Fruit fly (Drosophila melanogaster) whole organism, pupa: ENCODE results near the gene CG31468.
A peak's percentile ranks its signal among the peaks of the same experiment; 100 is the strongest.

Source experiments
- CG10348 ChIP-seq: fragments of 200-800 bp; sonication (Bioruptor generic); IDR thresholded peaks from 2 replicates; pipeline ENCODE4 v1.3.6; 2022; ENCODE audit warnings: missing biosample characterization, missing genetic modification characterization
- CG12605 ChIP-seq: fragments of 200-800 bp; sonication (Bioruptor generic); IDR thresholded peaks from 2 replicates; pipeline ENCODE4 v1.3.6; 2022; ENCODE audit warnings: missing biosample characterization, missing genetic modification characterization
- CG13204 ChIP-seq: fragments of 200-800 bp; sonication (Bioruptor generic); optimal IDR thresholded peaks from 2 replicates; lab custom pipeline; 2018; ENCODE audit warnings: missing biosample characterization, mild to moderate bottlenecking, missing genetic modification characterization, moderate library complexity
- CG14655 ChIP-seq: fragments of 200-800 bp; sonication (Bioruptor generic); optimal IDR thresholded peaks from 3 replicates; lab custom pipeline; 2017; ENCODE audit warnings: mild to moderate bottlenecking, missing biosample characterization, missing genetic modification reagents, missing genetic modification characterization
- CG15710 ChIP-seq: fragments of 200-800 bp; sonication (Bioruptor generic); optimal IDR thresholded peaks from 2 replicates; lab custom pipeline; 2018; ENCODE audit warnings: missing biosample characterization, mild to moderate bottlenecking, missing genetic modification characterization, moderate library complexity
- CG17806 ChIP-seq: fragments of 200-800 bp; sonication (Bioruptor generic); optimal IDR thresholded peaks from 2 replicates; lab custom pipeline; 2018; ENCODE audit warnings: missing biosample characterization, mild to moderate bottlenecking, missing genetic modification characterization, moderate library complexity
- CG32121 ChIP-seq: fragments of 200-800 bp; sonication (Bioruptor generic); IDR thresholded peaks from 2 replicates; pipeline ENCODE4 v1.3.6; 2022; ENCODE audit warnings: missing biosample characterization, missing genetic modification characterization
- CG34367 ChIP-seq: fragments of 200-800 bp; sonication (Bioruptor generic); optimal IDR thresholded peaks from 2 replicates; lab custom pipeline; 2018; ENCODE audit warnings: missing biosample characterization, mild to moderate bottlenecking, missing genetic modification characterization
- CG4496 ChIP-seq: fragments of 200-800 bp; sonication (Bioruptor generic); IDR thresholded peaks from 3 replicates; pipeline ENCODE4 v1.3.6; 2022; ENCODE audit warnings: missing biosample characterization, missing genetic modification characterization
- CG8159 ChIP-seq: fragments of 200-800 bp; sonication (Bioruptor generic); optimal IDR thresholded peaks from 3 replicates; lab custom pipeline; 2018; ENCODE audit warnings: missing biosample characterization, mild to moderate bottlenecking, missing genetic modification characterization, moderate library complexity
- CG8301 ChIP-seq: fragments of 200-800 bp; sonication (Bioruptor generic); optimal IDR thresholded peaks from 2 replicates; lab custom pipeline; 2018; ENCODE audit warnings: missing biosample characterization, mild to moderate bottlenecking, missing genetic modification characterization
- CG9948 ChIP-seq: fragments of 200-800 bp; sonication (Bioruptor generic); optimal IDR thresholded peaks from 2 replicates; lab custom pipeline; 2018; ENCODE audit warnings: missing biosample characterization, mild to moderate bottlenecking, missing genetic modification characterization, moderate library complexity
- D1 ChIP-seq: fragments of 200-800 bp; sonication (Bioruptor generic); optimal IDR thresholded peaks from 2 replicates; lab custom pipeline; 2018; ENCODE audit warnings: missing biosample characterization, mild to moderate bottlenecking, missing genetic modification characterization, moderate library complexity
- EcR ChIP-seq: fragments of 200-800 bp; sonication (Bioruptor generic); optimal IDR thresholded peaks from 3 replicates; lab custom pipeline; 2019; ENCODE audit warnings: missing biosample characterization, missing genetic modification characterization, mild to moderate bottlenecking, moderate library complexity, missing genetic modification reagents
- Ets98B ChIP-seq: fragments of 200-800 bp; sonication (Bioruptor generic); IDR thresholded peaks from 2 replicates; pipeline ENCODE4 v1.3.6; 2022; ENCODE audit warnings: missing biosample characterization, missing genetic modification characterization
- Pif1A ChIP-seq: fragments of 200-800 bp; sonication (Bioruptor generic); optimal IDR thresholded peaks from 3 replicates; lab custom pipeline; 2016; ENCODE audit warnings: missing biosample characterization, missing genetic modification characterization
- Pif1B ChIP-seq: fragments of 200-800 bp; sonication (Bioruptor generic); optimal IDR thresholded peaks from 3 replicates; lab custom pipeline; 2016; ENCODE audit warnings: missing biosample characterization, missing genetic modification characterization
- Snoo ChIP-seq: fragments of 200-800 bp; sonication (Bioruptor generic); optimal IDR thresholded peaks from 3 replicates; lab custom pipeline; 2017; ENCODE audit warnings: missing biosample characterization, mild to moderate bottlenecking, missing genetic modification characterization, inconsistent platforms
- fd96Ca ChIP-seq: fragments of 200-800 bp; sonication (Bioruptor generic); IDR thresholded peaks from 3 replicates; pipeline ENCODE4 v1.3.6; 2022; ENCODE audit warnings: missing biosample characterization, missing genetic modification characterization
- gl ChIP-seq: fragments of 200-800 bp; sonication (Bioruptor generic); optimal IDR thresholded peaks from 2 replicates; lab custom pipeline; 2018; ENCODE audit warnings: missing biosample characterization, mild to moderate bottlenecking, missing genetic modification characterization
- rn ChIP-seq: fragments of 200-800 bp; sonication (Bioruptor generic); IDR thresholded peaks from 2 replicates; pipeline ENCODE4 v1.3.6; 2022; ENCODE audit warnings: missing biosample characterization, missing genetic modification characterization

The CG31468 gene

DNA sequence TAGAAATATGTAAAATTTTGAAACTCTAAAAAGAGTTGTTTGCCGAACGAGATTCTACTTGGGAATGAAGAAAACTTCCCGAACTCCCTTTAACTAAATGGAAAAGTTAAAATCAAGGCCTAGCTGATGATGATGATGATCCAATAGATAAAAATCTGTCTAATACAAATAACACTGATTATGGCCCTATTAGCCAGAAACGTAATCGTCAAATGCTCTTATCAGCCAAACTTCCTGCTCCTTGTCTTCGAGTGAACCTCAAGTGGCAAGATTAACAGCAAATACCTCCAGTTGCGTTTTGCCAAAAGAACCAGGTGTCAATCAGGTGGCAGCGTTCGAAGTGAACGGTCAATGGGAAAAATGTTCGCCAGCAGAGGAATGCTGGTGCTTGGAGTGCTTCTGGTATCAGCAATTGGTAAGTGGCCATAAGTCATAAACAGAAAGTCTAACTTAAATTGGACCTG lies at the start of gene CG31468, which contains the start of gene Gba1a:
Gene CG31468, minus strand, starts transcription at position 51 of the 464 bp plus-strand sequence.
Gene Gba1a, plus strand, starts transcription at position 318 of the 464 bp plus-strand sequence.
- TF ChIP-seq CG34367 (tag; lab: Kevin White, UChicago) (no peak), Snoo (tag; lab: Kevin White, UChicago) (no peak), CG4496 (GFP tag; lab: Robert Waterston, UW) (no peak), Pif1A (no peak), rn (GFP tag; lab: Robert Waterston, UW) (no peak), fd96Ca (GFP tag; lab: Robert Waterston, UW) (no peak), gl (tag; lab: Kevin White, UChicago) (no peak), CG13204 (GFP tag; lab: Kevin White, UChicago) (no peak), CG9948 (tag; lab: Kevin White, UChicago) (no peak)

DNA sequence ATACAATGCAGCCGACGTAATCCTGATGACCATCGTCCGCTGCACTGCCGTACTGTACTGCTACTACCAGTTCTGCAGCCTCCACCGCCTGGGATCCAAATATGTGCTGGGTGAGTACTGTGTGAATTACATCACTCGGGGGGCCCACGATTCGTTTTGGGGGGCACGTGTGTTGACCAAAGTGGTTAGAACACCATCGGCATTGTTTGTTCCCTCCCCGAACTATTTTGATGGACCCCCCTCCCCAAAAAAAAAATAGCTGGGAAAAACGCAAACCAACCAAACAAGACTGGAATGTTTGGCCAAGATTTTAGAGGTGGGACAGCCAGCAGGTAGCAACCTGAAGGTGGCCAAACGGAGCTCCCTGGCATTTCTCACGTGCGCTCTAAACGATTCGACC lies 47.3 kb upstream of the CG31468 start:
- TF ChIP-seq fd96Ca (GFP tag; lab: Robert Waterston, UW) (no peak), CG8301 (tag; lab: Kevin White, UChicago) (no peak), CG8159 (tag; lab: Kevin White, UChicago) (no peak), CG34367 (tag; lab: Kevin White, UChicago) (no peak), Ets98B (GFP tag; lab: Robert Waterston, UW) (no peak), CG10348 (GFP tag; lab: Robert Waterston, UW) (no peak), CG15710 (no peak), CG32121 (GFP tag; lab: Robert Waterston, UW) (no peak)

DNA sequence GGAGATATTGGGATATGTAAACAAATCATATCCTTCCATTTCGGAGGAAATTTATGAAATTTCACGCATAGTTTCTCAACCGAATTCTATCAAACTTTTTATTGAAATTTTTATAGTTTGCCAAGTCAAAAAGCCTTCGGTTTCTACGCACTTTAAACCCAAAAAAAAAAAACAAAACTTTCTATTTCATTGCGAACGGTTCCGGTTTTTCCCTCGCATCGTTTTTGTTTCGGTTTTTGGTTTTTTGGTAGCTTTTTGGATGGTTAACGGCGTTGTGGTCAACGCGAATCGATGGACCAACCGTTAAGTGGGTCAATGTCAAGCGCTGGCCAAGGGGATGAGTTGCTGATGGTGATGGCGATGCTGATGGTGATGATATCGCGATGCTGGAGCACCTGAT lies 40.8 kb upstream of the CG31468 start:
- TF ChIP-seq CG9948 (tag; lab: Kevin White, UChicago), result no peak
- TF ChIP-seq CG32121 (GFP tag; lab: Robert Waterston, UW), result no peak
- no peak for TF ChIP-seq EcR (GFP tag; lab: Kevin White, UChicago)
- TF ChIP-seq CG14655 (GFP tag; lab: Kevin White, UChicago), result no peak
- no peak for TF ChIP-seq rn (GFP tag; lab: Robert Waterston, UW)
- no peak for TF ChIP-seq CG4496 (GFP tag; lab: Robert Waterston, UW)
- TF ChIP-seq fd96Ca (GFP tag; lab: Robert Waterston, UW), result no peak
- TF ChIP-seq CG17806, result no peak
- TF ChIP-seq Pif1B, result no peak
- no peak for TF ChIP-seq D1 (tag; lab: Kevin White, UChicago)
- no peak for TF ChIP-seq CG12605

DNA sequence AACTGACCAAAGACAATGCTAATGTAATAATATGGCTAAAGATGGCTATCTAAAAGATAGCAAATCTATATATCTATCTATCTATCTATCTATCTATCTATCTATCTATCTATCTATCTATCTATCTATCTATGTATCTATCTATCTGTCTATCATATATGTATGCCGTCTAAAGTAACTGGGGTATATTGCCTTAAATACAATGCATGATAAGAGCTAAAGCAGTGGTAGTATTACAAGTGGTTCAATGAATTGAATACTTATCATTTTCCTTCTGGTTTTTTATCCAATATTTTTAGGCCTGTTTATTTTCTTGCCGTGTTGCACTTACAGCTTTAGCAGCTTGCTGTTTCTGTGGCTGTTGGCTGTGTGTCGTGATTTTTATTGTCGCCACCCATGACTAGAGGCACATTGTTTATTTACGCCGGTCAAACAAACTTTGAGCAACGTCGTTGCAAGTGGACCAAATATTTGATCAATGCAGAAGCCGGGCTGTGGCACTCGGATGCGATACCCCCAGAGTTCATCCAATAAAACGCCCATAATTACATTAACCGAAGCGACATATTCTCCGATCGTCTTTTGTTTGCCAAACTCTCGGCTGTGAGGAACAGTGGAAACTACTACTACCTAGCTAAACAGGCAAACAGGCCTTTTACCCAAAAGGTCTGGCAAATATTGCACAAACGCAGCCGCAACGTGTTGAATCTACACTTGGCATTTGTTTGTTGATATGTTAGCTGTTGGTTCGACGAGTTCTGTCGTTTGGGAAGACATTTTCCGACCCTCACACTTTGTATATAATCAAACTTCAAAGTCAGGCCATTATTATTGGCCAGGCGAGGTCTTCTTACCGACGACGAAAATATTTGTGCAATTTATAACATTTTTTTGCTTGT lies 37.8 kb upstream of the CG31468 start:
- TF ChIP-seq CG8301 (tag; lab: Kevin White, UChicago), result peak; percentile 65
- TF ChIP-seq CG13204 (GFP tag; lab: Kevin White, UChicago), result no peak
- peak; percentile 66 for TF ChIP-seq CG14655 (GFP tag; lab: Kevin White, UChicago)
- no peak for TF ChIP-seq fd96Ca (GFP tag; lab: Robert Waterston, UW)
- peak; percentile 42 for TF ChIP-seq CG8159 (tag; lab: Kevin White, UChicago)
- no peak for TF ChIP-seq EcR (GFP tag; lab: Kevin White, UChicago)
- peak; percentile 18 for TF ChIP-seq CG17806
- TF ChIP-seq CG15710, result peak; percentile 45
- peak; percentile 17 for TF ChIP-seq CG34367 (tag; lab: Kevin White, UChicago)
- TF ChIP-seq CG9948 (tag; lab: Kevin White, UChicago), result peak; percentile 20
- peak; percentile 51 for TF ChIP-seq Pif1A

DNA sequence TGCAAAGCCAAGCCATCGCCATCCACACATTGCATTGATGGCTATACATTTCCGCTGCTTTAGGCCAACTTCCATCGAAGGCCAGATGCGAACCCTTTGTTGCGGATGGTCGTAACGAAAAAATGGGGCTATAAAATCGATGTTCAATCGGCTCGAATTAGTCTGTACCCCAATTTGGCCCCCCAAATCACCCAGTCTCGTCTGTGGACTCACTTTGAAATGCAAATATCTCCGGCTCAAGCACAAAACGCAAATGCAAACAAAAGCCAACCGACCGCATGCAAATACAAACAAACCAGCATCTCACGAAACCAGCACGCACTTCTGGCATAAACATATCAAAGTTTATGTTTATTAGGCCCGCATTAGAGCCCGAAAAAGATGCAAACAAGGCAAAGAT lies 36.2 kb upstream of the CG31468 start:
- TF ChIP-seq CG14655 (GFP tag; lab: Kevin White, UChicago) (no peak), CG32121 (GFP tag; lab: Robert Waterston, UW) (no peak), EcR (GFP tag; lab: Kevin White, UChicago) (no peak), CG12605 (no peak), CG10348 (GFP tag; lab: Robert Waterston, UW) (no peak), CG15710 (no peak), CG17806 (no peak), CG4496 (GFP tag; lab: Robert Waterston, UW) (no peak), gl (tag; lab: Kevin White, UChicago) (no peak), rn (GFP tag; lab: Robert Waterston, UW) (no peak), Ets98B (GFP tag; lab: Robert Waterston, UW) (no peak), CG8301 (tag; lab: Kevin White, UChicago) (no peak), D1 (tag; lab: Kevin White, UChicago) (no peak), CG13204 (GFP tag; lab: Kevin White, UChicago) (no peak), CG8159 (tag; lab: Kevin White, UChicago) (no peak), Pif1A (no peak)

DNA sequence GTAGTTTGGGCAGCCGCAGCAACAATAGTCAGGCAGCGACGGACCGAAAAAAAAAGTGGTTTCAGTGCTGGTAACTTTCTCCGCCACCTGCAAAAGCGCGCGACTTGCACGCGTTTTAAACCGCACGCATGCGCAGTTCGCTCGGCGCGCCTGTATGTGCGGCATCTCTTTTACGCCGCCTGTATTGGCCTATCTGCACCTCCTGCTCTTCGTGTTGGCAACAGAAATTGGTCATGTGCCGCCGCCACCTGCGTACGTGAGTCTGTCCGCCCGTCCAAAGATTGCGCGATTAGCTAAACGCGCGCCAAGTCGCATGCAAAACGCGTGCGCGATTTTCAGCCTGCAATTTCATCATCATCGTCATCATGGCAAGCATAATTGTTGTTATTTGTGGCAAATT lies 35.5 kb upstream of the CG31468 start:
- TF ChIP-seq CG8301 (tag; lab: Kevin White, UChicago) (no peak), CG4496 (GFP tag; lab: Robert Waterston, UW) (no peak), fd96Ca (GFP tag; lab: Robert Waterston, UW) (0 out of 3 replicates have a peak, but pooled peaks have one; percentile 24), CG10348 (GFP tag; lab: Robert Waterston, UW) (no peak), CG12605 (no peak), CG17806 (no peak)
